Worm (Caenorhabditis elegans) whole organism, young adult: ENCODE measurements around the gene F53G2.13.

ENCODE experiments used
- B0019.2 ChIP-seq: fragments of 200-800 bp; sonication (Bioruptor generic); conservative IDR thresholded peaks from 2 replicates; pipeline ENCODE4 v1.3.6; 2022; ENCODE audit warnings: missing genetic modification reagents, missing genetic modification characterization, missing compliant biosample characterization
- C06A6.2 ChIP-seq: fragments of 200-800 bp; sonication (Bioruptor generic); conservative IDR thresholded peaks from 2 replicates; pipeline ENCODE4 v1.3.6; 2022; ENCODE audit warnings: missing genetic modification characterization, missing compliant biosample characterization
- F22D6.2 ChIP-seq: sonication (generic microtip); optimal IDR thresholded peaks from 2 replicates; lab custom pipeline; 2016; ENCODE audit warnings: mild to moderate bottlenecking, missing genetic modification characterization, missing compliant biosample characterization
- F52B5.7 ChIP-seq: sonication (generic microtip); optimal IDR thresholded peaks from 2 replicates; lab custom pipeline; 2016; ENCODE audit warnings: mild to moderate bottlenecking, missing genetic modification characterization, missing compliant biosample characterization
- K11D2.4 ChIP-seq: fragments of 200-800 bp; sonication (Bioruptor generic); IDR thresholded peaks from 2 replicates; pipeline ENCODE4 v1.3.6; 2022; ENCODE audit warnings: missing genetic modification reagents, missing genetic modification characterization, missing compliant biosample characterization
- akir-1 ChIP-seq: fragments of 200-800 bp; sonication (Bioruptor generic); optimal IDR thresholded peaks from 2 replicates; lab custom pipeline; 2018; ENCODE audit warnings: mild to moderate bottlenecking, missing genetic modification characterization, moderate library complexity, missing compliant biosample characterization
- ama-1 ChIP-seq, 3 experiments: fragments of 150-350 bp in 1 of 3; sonication (generic microtip) in 2 of 3; optimal IDR thresholded peaks; 2 replicates each; lab custom pipeline; 2014 to 2018; ENCODE audit warnings: missing biosample characterization in 2 of 3, missing genetic modification characterization in 2 of 3, missing genetic modification reagents in 2 of 3
- aptf-2 ChIP-seq: fragments of 200-800 bp; sonication (Bioruptor generic); conservative IDR thresholded peaks from 2 replicates; pipeline ENCODE4 v1.3.6; 2022; ENCODE audit warnings: missing genetic modification reagents, missing genetic modification characterization, missing compliant biosample characterization
- atf-7 ChIP-seq: sonication (generic microtip); optimal IDR thresholded peaks from 2 replicates; lab custom pipeline; 2017; ENCODE audit warnings: mild to moderate bottlenecking, missing genetic modification characterization, missing compliant biosample characterization
- athp-1 ChIP-seq: sonication (generic microtip); optimal IDR thresholded peaks from 2 replicates; lab custom pipeline; 2017; ENCODE audit warnings: mild to moderate bottlenecking, missing genetic modification characterization, missing compliant biosample characterization
- attf-6 ChIP-seq: fragments of 200-800 bp; sonication (Bioruptor generic); IDR thresholded peaks from 2 replicates; pipeline ENCODE4 v1.3.6; 2022; ENCODE audit warnings: missing genetic modification reagents, missing genetic modification characterization, missing compliant biosample characterization
- ccch-3 ChIP-seq: fragments of 200-800 bp; sonication (Bioruptor generic); optimal IDR thresholded peaks from 2 replicates; lab custom pipeline; 2018; ENCODE audit warnings: mild to moderate bottlenecking, missing genetic modification characterization, missing compliant biosample characterization
- cebp-1 ChIP-seq, 2 experiments: fragments of 200-800 bp in 1 of 2; sonication (Bioruptor generic) in 1 of 2; sonication (generic microtip) in 1 of 2; IDR thresholded peaks in 1 of 2; optimal IDR thresholded peaks in 1 of 2; 2 replicates each; pipeline versions ENCODE4 v1.3.6 to Lab custom; 2017 to 2022; ENCODE audit warnings: missing compliant biosample characterization in 2 of 2, missing genetic modification characterization in 2 of 2, mild to moderate bottlenecking in 1 of 2, missing genetic modification reagents in 1 of 2, moderate library complexity in 1 of 2
- ceh-40 ChIP-seq: fragments of 200-800 bp; sonication (Bioruptor generic); IDR thresholded peaks from 2 replicates; pipeline ENCODE4 v1.3.6; 2022; ENCODE audit warnings: missing genetic modification characterization, missing compliant biosample characterization
- ceh-91 ChIP-seq: fragments of 200-800 bp; sonication (Bioruptor generic); IDR thresholded peaks from 2 replicates; pipeline ENCODE4 v1.3.6; 2022; ENCODE audit warnings: missing genetic modification reagents, missing genetic modification characterization, missing compliant biosample characterization
- die-1 ChIP-seq: sonication (generic microtip); optimal IDR thresholded peaks from 2 replicates; lab custom pipeline; 2016; ENCODE audit warnings: missing genotype, mild to moderate bottlenecking, missing genetic modification characterization, missing compliant biosample characterization
- dox-1 ChIP-seq: fragments of 200-800 bp; sonication (Bioruptor generic); IDR thresholded peaks from 2 replicates; pipeline ENCODE4 v1.3.6; 2022; ENCODE audit warnings: missing genetic modification reagents, missing genetic modification characterization, missing compliant biosample characterization
- dpff-1 ChIP-seq: sonication (generic microtip); optimal IDR thresholded peaks from 2 replicates; lab custom pipeline; 2017; ENCODE audit warnings: mild to moderate bottlenecking, missing genetic modification characterization, missing compliant biosample characterization
- dpl-1 ChIP-seq: fragments of 150-350 bp; optimal IDR thresholded peaks from 2 replicates; lab custom pipeline; 2014; ENCODE audit warnings: missing biosample characterization, missing genetic modification reagents, missing genetic modification characterization
- egl-44 ChIP-seq: fragments of 200-800 bp; sonication (Bioruptor generic); IDR thresholded peaks from 2 replicates; pipeline ENCODE4 v1.3.6; 2022; ENCODE audit warnings: missing genetic modification reagents, missing genetic modification characterization, missing compliant biosample characterization
- ekl-4 ChIP-seq: fragments of 200-800 bp; sonication (Bioruptor generic); IDR thresholded peaks from 2 replicates; pipeline ENCODE4 v1.3.6; 2022; ENCODE audit warnings: missing genetic modification reagents, missing genetic modification characterization, missing compliant biosample characterization
- fkh-3 ChIP-seq: sonication (generic microtip); optimal IDR thresholded peaks from 2 replicates; lab custom pipeline; 2016; ENCODE audit warnings: mild to moderate bottlenecking, missing genetic modification characterization, missing compliant biosample characterization
- gei-17 ChIP-seq: fragments of 200-800 bp; sonication (Bioruptor generic); optimal IDR thresholded peaks from 2 replicates; lab custom pipeline; 2018; ENCODE audit warnings: mild to moderate bottlenecking, missing genetic modification characterization, missing compliant biosample characterization
- hlh-12 ChIP-seq: sonication (generic microtip); optimal IDR thresholded peaks from 2 replicates; lab custom pipeline; 2016; ENCODE audit warnings: missing genetic modification characterization, missing compliant biosample characterization
- hrde-1 ChIP-seq: sonication (generic microtip); optimal IDR thresholded peaks from 2 replicates; lab custom pipeline; 2016; ENCODE audit warnings: missing genetic modification characterization, mild to moderate bottlenecking, missing compliant biosample characterization, moderate library complexity, missing genotype, missing genetic modification reagents, borderline replicate concordance
- lag-1 ChIP-seq: fragments of 200-800 bp; sonication (Bioruptor generic); IDR thresholded peaks from 2 replicates; pipeline ENCODE4 v1.3.6; 2022; ENCODE audit warnings: missing genetic modification reagents, missing genetic modification characterization, missing compliant biosample characterization
- lin-54 ChIP-seq: fragments of 200-800 bp; sonication (Bioruptor generic); optimal IDR thresholded peaks from 2 replicates; lab custom pipeline; 2018; ENCODE audit warnings: mild to moderate bottlenecking, missing genetic modification characterization, missing compliant biosample characterization
- lir-1 ChIP-seq: fragments of 200-800 bp; sonication (Bioruptor generic); conservative IDR thresholded peaks from 2 replicates; pipeline ENCODE4 v1.3.6; 2022; ENCODE audit warnings: missing genetic modification reagents, missing genetic modification characterization, missing compliant biosample characterization
- madf-10 ChIP-seq: sonication (generic microtip); optimal IDR thresholded peaks from 2 replicates; lab custom pipeline; 2016; ENCODE audit warnings: mild to moderate bottlenecking, missing genetic modification characterization, missing compliant biosample characterization
- madf-3 ChIP-seq: fragments of 200-800 bp; sonication (Bioruptor generic); IDR thresholded peaks from 2 replicates; pipeline ENCODE4 v1.3.6; 2022; ENCODE audit warnings: missing genetic modification reagents, missing genetic modification characterization, missing compliant biosample characterization
- mes-4 ChIP-seq: sonication (generic microtip); optimal IDR thresholded peaks from 2 replicates; lab custom pipeline; 2016; ENCODE audit warnings: missing genotype, missing genetic modification characterization, missing compliant biosample characterization
- nfya-1 ChIP-seq: sonication (generic microtip); optimal IDR thresholded peaks from 2 replicates; lab custom pipeline; 2017; ENCODE audit warnings: antibody characterized with exemption, missing compliant biosample characterization, missing genetic modification characterization, borderline replicate concordance; ENCODE audit not compliant: insufficient read depth
- nfyb-1 ChIP-seq: fragments of 200-800 bp; sonication (Bioruptor generic); IDR thresholded peaks from 2 replicates; pipeline ENCODE4 v1.3.6; 2022; ENCODE audit warnings: missing genetic modification reagents, missing genetic modification characterization, missing compliant biosample characterization
- nhr-80 ChIP-seq: sonication (generic microtip); optimal IDR thresholded peaks from 2 replicates; lab custom pipeline; 2016; ENCODE audit warnings: missing genetic modification characterization, missing compliant biosample characterization
- pbrm-1 ChIP-seq: fragments of 200-800 bp; sonication (Bioruptor generic); IDR thresholded peaks from 2 replicates; pipeline ENCODE4 v1.3.6; 2022; ENCODE audit warnings: missing genetic modification reagents, missing genetic modification characterization, missing compliant biosample characterization
- repo-1 ChIP-seq: sonication (generic microtip); optimal IDR thresholded peaks from 2 replicates; lab custom pipeline; 2017; ENCODE audit warnings: mild to moderate bottlenecking, missing genetic modification characterization, missing compliant biosample characterization
- rpc-1 ChIP-seq, 2 experiments: fragments of 150-350 bp in 1 of 2; sonication (generic microtip) in 1 of 2; optimal IDR thresholded peaks; 2 replicates each; lab custom pipeline; 2014 to 2018; ENCODE audit warnings: missing biosample characterization in 1 of 2, missing genetic modification characterization in 1 of 2, missing genetic modification reagents in 1 of 2, missing genotype in 1 of 2
- snpc-3.4 ChIP-seq: sonication (generic microtip); optimal IDR thresholded peaks from 2 replicates; lab custom pipeline; 2017; ENCODE audit warnings: missing genetic modification characterization, mild to moderate bottlenecking, missing compliant biosample characterization, antibody characterized with exemption, moderate library complexity, missing genotype, missing genetic modification reagents
- snpc-4 ChIP-seq, 5 experiments: fragments of 150-350 bp in 1 of 5; sonication (generic microtip) in 4 of 5; optimal IDR thresholded peaks; 2 replicates each; lab custom pipeline; 2014 to 2018; ENCODE audit warnings: missing genetic modification characterization in 5 of 5, missing biosample characterization in 3 of 5, antibody characterized with exemption in 2 of 5, mild to moderate bottlenecking in 2 of 5, missing compliant biosample characterization in 2 of 5, missing genotype in 2 of 5, moderate library complexity in 2 of 5, missing genetic modification reagents in 1 of 5
- somi-1 ChIP-seq: fragments of 200-800 bp; sonication (Bioruptor generic); optimal IDR thresholded peaks from 2 replicates; lab custom pipeline; 2018; ENCODE audit warnings: mild to moderate bottlenecking, missing genetic modification characterization, missing compliant biosample characterization
- tbp1 ChIP-seq: fragments of 200-800 bp; sonication (Bioruptor generic); optimal IDR thresholded peaks from 2 replicates; lab custom pipeline; 2018; ENCODE audit warnings: mild to moderate bottlenecking, missing genetic modification characterization, missing compliant biosample characterization
- tbx-9 ChIP-seq: sonication (generic microtip); optimal IDR thresholded peaks from 2 replicates; lab custom pipeline; 2016; ENCODE audit warnings: borderline replicate concordance, missing genetic modification characterization, inconsistent platforms, missing compliant biosample characterization
- unc-130 ChIP-seq: sonication (generic microtip); optimal IDR thresholded peaks from 2 replicates; lab custom pipeline; 2016; ENCODE audit warnings: missing genetic modification reagents, missing genetic modification characterization, missing compliant biosample characterization
- ztf-18 ChIP-seq: sonication (generic microtip); optimal IDR thresholded peaks from 2 replicates; lab custom pipeline; 2016; ENCODE audit warnings: missing genotype, mild to moderate bottlenecking, missing genetic modification characterization, missing compliant biosample characterization
- ztf-22 ChIP-seq: fragments of 200-800 bp; sonication (Bioruptor generic); optimal IDR thresholded peaks from 2 replicates; lab custom pipeline; 2018; ENCODE audit warnings: mild to moderate bottlenecking, missing genetic modification characterization, moderate library complexity, missing compliant biosample characterization
- ztf-26 ChIP-seq: sonication (generic microtip); optimal IDR thresholded peaks from 2 replicates; lab custom pipeline; 2017; ENCODE audit warnings: missing genetic modification characterization, missing compliant biosample characterization
- ztf-28 ChIP-seq: fragments of 200-800 bp; sonication (Bioruptor generic); IDR thresholded peaks from 2 replicates; pipeline ENCODE4 v1.3.6; 2022; ENCODE audit warnings: missing genetic modification reagents, missing genetic modification characterization, missing compliant biosample characterization

Gene F53G2.13

ce11 chrII:2452492-2452891 lies 31.1 kb upstream of the F53G2.13 start (continued):
- TF ChIP-seq athp-1 (tag; lab: Kevin White, UChicago) (no peak), ceh-40 (GFP tag; lab: Robert Waterston, UW) (no peak), madf-10 (tag; lab: Kevin White, UChicago) (no peak), dpl-1 (GFP tag; lab: Kevin White, UChicago) (no peak), F52B5.7 (no peak), die-1 (tag; lab: Kevin White, UChicago) (no peak), ccch-3 (no peak), ztf-18 (tag; lab: Kevin White, UChicago) (no peak), snpc-4 (GFP tag; optimal IDR thresholded peaks at IDR 0.05; lab: Kevin White, UChicago) (no peak), snpc-4 (tag; optimal IDR thresholded peaks at IDR 0.05; lab: Kevin White, UChicago) (no peak), tbx-9 (tag; lab: Kevin White, UChicago) (no peak), nfyb-1 (GFP tag; lab: Robert Waterston, UW) (peak; percentile 61), egl-44 (GFP tag; lab: Robert Waterston, UW) (0 out of 2 replicates have a peak, but pooled peaks have one; percentile 9), unc-130 (GFP tag; lab: Kevin White, UChicago) (no peak), K11D2.4 (GFP tag; lab: Robert Waterston, UW) (0 out of 2 replicates have a peak, but pooled peaks have one; percentile 21), atf-7 (tag; lab: Kevin White, UChicago) (no peak), aptf-2 (no peak), B0019.2 (no peak), ekl-4 (no peak), lag-1 (no peak), ztf-28 (GFP tag; lab: Robert Waterston, UW) (no peak), ceh-91 (GFP tag; lab: Robert Waterston, UW) (no peak), C06A6.2 (GFP tag; lab: Robert Waterston, UW) (no peak), fkh-3 (tag; lab: Kevin White, UChicago) (no peak), mes-4 (no peak), gei-17 (GFP tag; lab: Kevin White, UChicago) (no peak), ama-1 (optimal IDR thresholded peaks at IDR 0.05; lab: Kevin White, UChicago) (no peak), ama-1 (GFP tag; optimal IDR thresholded peaks at IDR 0.05; lab: Kevin White, UChicago) (no peak), rpc-1 (optimal IDR thresholded peaks at IDR 0.05; lab: Kevin White, UChicago) (no peak), rpc-1 (tag; optimal IDR thresholded peaks at IDR 0.05; lab: Kevin White, UChicago) (no peak), snpc-3.4 (tag; lab: Kevin White, UChicago) (no peak), ztf-26 (tag; lab: Kevin White, UChicago) (no peak), somi-1 (GFP tag; lab: Kevin White, UChicago) (no peak), hlh-12 (tag; lab: Kevin White, UChicago) (no peak), dox-1 (peak; percentile 56), cebp-1 (GFP tag; IDR thresholded peaks at IDR 0.05; lab: Robert Waterston, UW) (peak; percentile 40; the same call in 1 of the 2 replicates), cebp-1 (tag; optimal IDR thresholded peaks at IDR 0.05; lab: Kevin White, UChicago) (peak; percentile 68), attf-6 (GFP tag; lab: Robert Waterston, UW) (no peak), lir-1 (no peak), nfya-1 (no peak), hrde-1 (tag; lab: Kevin White, UChicago) (no peak), F22D6.2 (tag; lab: Kevin White, UChicago) (no peak), lin-54 (GFP tag; lab: Kevin White, UChicago) (no peak), pbrm-1 (GFP tag; lab: Robert Waterston, UW) (0 out of 2 replicates have a peak, but pooled peaks have one; percentile 42), nhr-80 (peak; percentile 71), dpff-1 (tag; lab: Kevin White, UChicago) (no peak), akir-1 (GFP tag; lab: Kevin White, UChicago) (no peak), ztf-22 (GFP tag; lab: Kevin White, UChicago) (no peak), madf-3 (GFP tag; lab: Robert Waterston, UW) (0 out of 2 replicates have a peak, but pooled peaks have one; percentile 34), tbp1 (GFP tag; lab: Kevin White, UChicago) (no peak), repo-1 (no peak)
